Worm (Caenorhabditis elegans): Measurements from ENCODE around the gene srt-32.

The srt-32 gene

ce11 chrV:14610781-14611180, 51.4 kb downstream of the srt-32 start:
- no peak for TF ChIP-seq nhr-10 (tag; optimal IDR thresholded peaks at IDR 0.05)
- TF ChIP-seq ces-1 (GFP tag; optimal IDR thresholded peaks at IDR 0.05), result no peak
- peak; percentile 57 for TF ChIP-seq aha-1 (tag)
- TF ChIP-seq madf-9 (GFP tag; conservative IDR thresholded peaks at IDR 0.05), result no peak

Measured in whole organism, L4 larva.